Fruit fly (Drosophila melanogaster) whole organism, embryonic: ENCODE results near the gene Shc.
A peak's percentile ranks its signal among the peaks of the same experiment; 100 is the strongest.

Source experiments
- Awh ChIP-seq: fragments of 200-800 bp; sonication (Bioruptor generic); IDR thresholded peaks from 2 replicates; pipeline ENCODE4, ENCODE4 v1.3.6; 2022; ENCODE audit warnings: missing biosample characterization, missing genetic modification characterization
- CG10462 ChIP-seq: fragments of 200-800 bp; sonication (Bioruptor generic); optimal IDR thresholded peaks from 2 replicates; lab custom pipeline; 2016; ENCODE audit warnings: missing biosample characterization, missing genetic modification characterization
- CG11723 ChIP-seq: fragments of 200-800 bp; sonication (Bioruptor generic); optimal IDR thresholded peaks from 2 replicates; lab custom pipeline; 2017; ENCODE audit warnings: missing biosample characterization, mild to moderate bottlenecking, missing genetic modification characterization
- CG12744 ChIP-seq: fragments of 200-800 bp; sonication (Bioruptor generic); optimal IDR thresholded peaks from 2 replicates; lab custom pipeline; 2016; ENCODE audit warnings: missing biosample characterization, missing genetic modification characterization
- CG13287 ChIP-seq: fragments of 200-800 bp; sonication (Bioruptor generic); IDR thresholded peaks from 2 replicates; pipeline ENCODE4 v1.3.6; 2022; ENCODE audit warnings: missing biosample characterization, missing genetic modification characterization; ENCODE audit not compliant: partially characterized antibody
- CG1529 ChIP-seq: fragments of 200-800 bp; sonication (Bioruptor generic); optimal IDR thresholded peaks from 3 replicates; lab custom pipeline; 2018; ENCODE audit warnings: missing biosample characterization, missing genetic modification characterization
- CG17328 ChIP-seq: fragments of 200-800 bp; sonication (Bioruptor generic); IDR thresholded peaks from 2 replicates; pipeline ENCODE4 v1.3.6; 2022; ENCODE audit warnings: missing biosample characterization, missing genetic modification characterization
- CG17829 ChIP-seq: fragments of 200-800 bp; optimal IDR thresholded peaks from 2 replicates; lab custom pipeline; 2019; ENCODE audit warnings: missing biosample characterization, mild to moderate bottlenecking, missing genetic modification characterization, moderate library complexity
- CG18011 ChIP-seq: fragments of 200-800 bp; sonication (Bioruptor generic); optimal IDR thresholded peaks from 2 replicates; lab custom pipeline; 2017; ENCODE audit warnings: missing biosample characterization, missing genetic modification characterization, mild to moderate bottlenecking, moderate library complexity, missing genotype
- CG3065 ChIP-seq: fragments of 200-800 bp; sonication (Bioruptor generic); optimal IDR thresholded peaks from 2 replicates; lab custom pipeline; 2016; ENCODE audit warnings: missing biosample characterization, missing genetic modification characterization
- CG34422 ChIP-seq: fragments of 200-800 bp; sonication (Bioruptor generic); IDR thresholded peaks from 3 replicates; pipeline ENCODE4 v1.3.6; 2022; ENCODE audit warnings: missing biosample characterization, missing genetic modification characterization
- CG4328 ChIP-seq: fragments of 200-800 bp; sonication (Bioruptor generic); optimal IDR thresholded peaks from 3 replicates; lab custom pipeline; 2017; ENCODE audit warnings: missing biosample characterization, missing genetic modification reagents, missing genetic modification characterization
- CG4360 ChIP-seq: fragments of 200-800 bp; sonication (Bioruptor generic); IDR thresholded peaks from 2 replicates; pipeline ENCODE4 v1.3.6; 2022; ENCODE audit warnings: missing biosample characterization, missing genetic modification characterization
- CG6689 ChIP-seq: fragments of 200-800 bp; sonication (Bioruptor generic); IDR thresholded peaks from 2 replicates; pipeline ENCODE4 v1.3.6; 2022; ENCODE audit warnings: missing biosample characterization, missing genetic modification characterization
- CG6765 ChIP-seq: fragments of 200-800 bp; sonication (Bioruptor generic); optimal IDR thresholded peaks from 3 replicates; lab custom pipeline; 2017; ENCODE audit warnings: missing biosample characterization, mild to moderate bottlenecking, missing genetic modification characterization
- CG8089 ChIP-seq: fragments of 200-800 bp; sonication (Bioruptor generic); optimal IDR thresholded peaks from 3 replicates; lab custom pipeline; 2016; ENCODE audit warnings: missing biosample characterization, missing genetic modification characterization
- CG8924 ChIP-seq: fragments of 200-800 bp; optimal IDR thresholded peaks from 3 replicates; lab custom pipeline; 2019; ENCODE audit warnings: missing biosample characterization, mild to moderate bottlenecking, missing genetic modification characterization, moderate library complexity
- CG9215 ChIP-seq: fragments of 200-800 bp; sonication (Bioruptor generic); IDR thresholded peaks from 2 replicates; pipeline ENCODE4 v1.3.6; 2022; ENCODE audit warnings: missing biosample characterization, missing genetic modification characterization
- CG9609 ChIP-seq: fragments of 200-800 bp; sonication (Bioruptor generic); optimal IDR thresholded peaks from 3 replicates; lab custom pipeline; 2016; ENCODE audit warnings: missing biosample characterization, missing genetic modification characterization
- CG9797 ChIP-seq: fragments of 200-800 bp; sonication (Bioruptor generic); optimal IDR thresholded peaks from 3 replicates; lab custom pipeline; 2018; ENCODE audit warnings: missing biosample characterization, mild to moderate bottlenecking, missing genetic modification characterization
- Dek ChIP-seq: fragments of 200-800 bp; sonication (Bioruptor generic); optimal IDR thresholded peaks from 3 replicates; lab custom pipeline; 2019; ENCODE audit warnings: missing biosample characterization, mild to moderate bottlenecking, missing genetic modification characterization, moderate library complexity
- Doc2 ChIP-seq: fragments of 200-800 bp; sonication (Bioruptor generic); IDR thresholded peaks from 2 replicates; pipeline ENCODE4 v1.3.6; 2022; ENCODE audit warnings: missing biosample characterization, missing genetic modification characterization
- HLH3B ChIP-seq: fragments of 200-800 bp; sonication (Bioruptor generic); IDR thresholded peaks from 2 replicates; pipeline ENCODE4 v1.3.6; 2022; ENCODE audit warnings: missing biosample characterization, missing genetic modification characterization
- HLH54F ChIP-seq: fragments of 200-800 bp; sonication (Bioruptor generic); optimal IDR thresholded peaks from 3 replicates; lab custom pipeline; 2016; ENCODE audit warnings: missing biosample characterization, missing genetic modification characterization
- Jarid2 ChIP-seq: fragments of 200-800 bp; sonication (Bioruptor generic); optimal IDR thresholded peaks from 3 replicates; lab custom pipeline; 2017; ENCODE audit warnings: mild to moderate bottlenecking, missing biosample characterization, missing genetic modification reagents, missing genetic modification characterization
- Mad ChIP-seq: fragments of 200-800 bp; sonication (Bioruptor generic); optimal IDR thresholded peaks from 2 replicates; lab custom pipeline; 2016; ENCODE audit warnings: missing biosample characterization, missing genetic modification characterization
- Max ChIP-seq: fragments of 200-800 bp; sonication (Bioruptor generic); optimal IDR thresholded peaks from 2 replicates; lab custom pipeline; 2016; ENCODE audit warnings: missing biosample characterization, mild to moderate bottlenecking, missing genetic modification characterization
- Tbp ChIP-seq: fragments of >200 bp; optimal IDR thresholded peaks from 2 replicates; lab custom pipeline; 2018; ENCODE audit warnings: missing biosample characterization, missing genetic modification characterization
- Trl ChIP-seq, 3 experiments: fragments of >200 bp in 2 of 3; fragments of 200-800 bp in 1 of 3; sonication (Bioruptor generic) in 1 of 3; optimal IDR thresholded peaks; 2 replicates in 1 of 3; 3 replicates in 2 of 3; lab custom pipeline; 2016 to 2017; ENCODE audit warnings: missing biosample characterization in 1 of 3, missing genetic modification characterization in 1 of 3
- bowl ChIP-seq: fragments of 200-800 bp; sonication (Bioruptor generic); IDR thresholded peaks from 2 replicates; pipeline ENCODE4 v1.3.6; 2022; ENCODE audit warnings: missing biosample characterization, missing genetic modification characterization
- cwo ChIP-seq: fragments of 200-800 bp; sonication (Bioruptor generic); optimal IDR thresholded peaks from 3 replicates; lab custom pipeline; 2017; ENCODE audit warnings: missing biosample characterization, missing genetic modification characterization, mild to moderate bottlenecking, moderate library complexity, missing genetic modification reagents
- danr ChIP-seq: fragments of 200-800 bp; sonication (Bioruptor generic); IDR thresholded peaks from 2 replicates; pipeline ENCODE4 v1.3.6; 2022; ENCODE audit warnings: missing biosample characterization, missing genetic modification characterization
- ewg ChIP-seq: fragments of 200-800 bp; sonication (Bioruptor generic); optimal IDR thresholded peaks from 3 replicates; lab custom pipeline; 2017; ENCODE audit warnings: mild to moderate bottlenecking, missing biosample characterization, missing genetic modification reagents, missing genetic modification characterization
- gce ChIP-seq: fragments of 200-800 bp; sonication (Bioruptor generic); IDR thresholded peaks from 3 replicates; pipeline ENCODE4 v1.3.6; 2022; ENCODE audit warnings: missing biosample characterization, missing genetic modification characterization
- ham ChIP-seq: fragments of 200-800 bp; sonication (Bioruptor generic); IDR thresholded peaks from 2 replicates; pipeline ENCODE4 v1.3.6; 2022; ENCODE audit warnings: missing biosample characterization, missing genetic modification characterization
- kah ChIP-seq: fragments of 200-800 bp; sonication (Bioruptor generic); optimal IDR thresholded peaks from 2 replicates; lab custom pipeline; 2018; ENCODE audit warnings: missing biosample characterization, mild to moderate bottlenecking, missing genetic modification characterization
- lmd ChIP-seq: fragments of 200-800 bp; sonication (Bioruptor generic); IDR thresholded peaks from 2 replicates; pipeline ENCODE4 v1.3.6; 2022; ENCODE audit warnings: missing biosample characterization, missing genetic modification characterization
- mam ChIP-seq: fragments of 200-800 bp; sonication (Bioruptor generic); optimal IDR thresholded peaks from 3 replicates; lab custom pipeline; 2016; ENCODE audit warnings: missing biosample characterization, missing genetic modification characterization
- nmo ChIP-seq: fragments of 200-800 bp; sonication (Bioruptor generic); optimal IDR thresholded peaks from 2 replicates; lab custom pipeline; 2018; ENCODE audit warnings: missing biosample characterization, mild to moderate bottlenecking, missing genetic modification characterization, moderate library complexity
- pan ChIP-seq, 4 experiments: fragments of >200 bp in 3 of 4; fragments of 200-800 bp in 1 of 4; sonication (Bioruptor generic) in 1 of 4; optimal IDR thresholded peaks in 3 of 4; IDR thresholded peaks in 1 of 4; 2 replicates each; pipeline versions ENCODE4 v1.3.6 to Lab custom; 2017 to 2022; ENCODE audit warnings: missing biosample characterization in 2 of 4, missing genetic modification characterization in 2 of 4, mixed read lengths in 1 of 4
- pzg ChIP-seq: fragments of 200-800 bp; sonication (Bioruptor generic); optimal IDR thresholded peaks from 3 replicates; lab custom pipeline; 2018; ENCODE audit warnings: missing biosample characterization, mild to moderate bottlenecking, missing genetic modification characterization, moderate library complexity
- sc ChIP-seq, 3 experiments: fragments of >200 bp in 2 of 3; fragments of 200-800 bp in 1 of 3; sonication (Bioruptor generic) in 1 of 3; optimal IDR thresholded peaks; 2 replicates in 2 of 3; 3 replicates in 1 of 3; lab custom pipeline; 2017; ENCODE audit warnings: mild to moderate bottlenecking in 1 of 3, missing biosample characterization in 1 of 3, missing genetic modification characterization in 1 of 3, missing genetic modification reagents in 1 of 3
- sna ChIP-seq: fragments of 200-800 bp; sonication (Bioruptor generic); IDR thresholded peaks from 2 replicates; pipeline ENCODE4 v1.3.6; 2022; ENCODE audit warnings: missing biosample characterization, missing genetic modification characterization; ENCODE audit not compliant: partially characterized antibody
- tin ChIP-seq: fragments of 200-800 bp; sonication (Bioruptor generic); optimal IDR thresholded peaks from 3 replicates; lab custom pipeline; 2016; ENCODE audit warnings: missing biosample characterization, missing genetic modification characterization
- toy ChIP-seq: fragments of 200-800 bp; sonication (Bioruptor generic); IDR thresholded peaks from 2 replicates; pipeline ENCODE4 v1.3.6; 2022; ENCODE audit warnings: missing biosample characterization, missing genetic modification characterization
- usp ChIP-seq: fragments of >200 bp; optimal IDR thresholded peaks from 2 replicates; lab custom pipeline; 2017; ENCODE audit warnings: missing biosample characterization, missing genetic modification characterization
- vfl ChIP-seq: fragments of 200-800 bp; sonication (Bioruptor generic); optimal IDR thresholded peaks from 2 replicates; lab custom pipeline; 2016; ENCODE audit warnings: missing biosample characterization, missing genetic modification characterization
- zen2 ChIP-seq: fragments of 200-800 bp; sonication (Bioruptor generic); IDR thresholded peaks from 3 replicates; pipeline ENCODE4 v1.3.6; 2022; ENCODE audit warnings: missing biosample characterization, missing genetic modification characterization; ENCODE audit not compliant: partially characterized antibody

The Shc gene

dm6 chr3L:9402157-9402890 is 24.5 kb upstream of the Shc start, which contains the start of gene eIF4E1 (continued):
- TF ChIP-seq CG34422 (GFP tag; lab: Robert Waterston, UW) (peak; percentile 57; the same call in 2 of the 3 replicates), danr (GFP tag; lab: Robert Waterston, UW) (no peak), CG4360 (GFP tag; lab: Robert Waterston, UW) (peak; percentile 52; the same call in 1 of the 2 replicates), CG6689 (no peak), lmd (GFP tag; lab: Robert Waterston, UW) (no peak), HLH54F (GFP tag; lab: Kevin White, UChicago) (peak; percentile 29), sc (optimal IDR thresholded peaks at IDR 0.05; lab: Kevin White, UChicago) (no peak), sc (GFP tag; optimal IDR thresholded peaks at IDR 0.05; lab: Kevin White, UChicago) (no peak), Jarid2 (GFP tag; lab: Kevin White, UChicago) (no peak), CG9215 (no peak), vfl (GFP tag; lab: Kevin White, UChicago) (peak; percentile 28), kah (GFP tag; lab: Kevin White, UChicago) (no peak), CG11723 (no peak), CG9797 (GFP tag; lab: Kevin White, UChicago) (peak; percentile 91), CG4328 (GFP tag; lab: Kevin White, UChicago) (no peak), CG13287 (GFP tag; lab: Robert Waterston, UW) (peak; percentile 80), CG17328 (no peak), CG6765 (no peak), CG1529 (GFP tag; lab: Kevin White, UChicago) (no peak), CG18011 (GFP tag; lab: Kevin White, UChicago) (peak; percentile 97), Mad (no peak), sna (GFP tag; lab: Robert Waterston, UW) (no peak), CG8924 (tag; lab: Kevin White, UChicago) (no peak), Awh (GFP tag; lab: Robert Waterston, UW) (no peak), Max (GFP tag; lab: Kevin White, UChicago) (peak; percentile 60), ewg (GFP tag; lab: Kevin White, UChicago) (no peak), pan (optimal IDR thresholded peaks at IDR 0.05; lab: Kevin White, UChicago) (no peak), pan (GFP tag; optimal IDR thresholded peaks at IDR 0.05 in 1 of 2, IDR thresholded peaks at IDR 0.05 in 1 of 2) (no peak), bowl (GFP tag; lab: Robert Waterston, UW) (no peak), pzg (GFP tag; lab: Kevin White, UChicago) (peak; percentile 94), mam (GFP tag; lab: Kevin White, UChicago) (peak; percentile 60), gce (GFP tag; lab: Robert Waterston, UW) (no peak), CG3065 (GFP tag; lab: Kevin White, UChicago) (no peak), CG10462 (GFP tag; lab: Kevin White, UChicago) (peak; percentile 75), usp (GFP tag; lab: Kevin White, UChicago) (no peak), nmo (peak; percentile 53), tin (GFP tag; lab: Kevin White, UChicago) (no peak), Tbp (GFP tag; lab: Kevin White, UChicago) (no peak), CG17829 (tag; lab: Kevin White, UChicago) (peak; percentile 73), ham (no peak), zen2 (GFP tag; lab: Robert Waterston, UW) (peak; percentile 57; the same call in 2 of the 3 replicates), HLH3B (GFP tag; lab: Robert Waterston, UW) (no peak), Dek (tag; lab: Kevin White, UChicago) (peak; percentile 1), CG8089 (GFP tag; lab: Kevin White, UChicago) (no peak), toy (no peak), CG12744 (GFP tag; lab: Kevin White, UChicago) (no peak), cwo (GFP tag; lab: Kevin White, UChicago) (no peak), CG9609 (GFP tag; lab: Kevin White, UChicago) (no peak), Doc2 (GFP tag; lab: Robert Waterston, UW) (no peak), Trl (optimal IDR thresholded peaks at IDR 0.05; lab: Kevin White, UChicago) (peak in 1 of 2 experiments; percentile 74), Trl (GFP tag; optimal IDR thresholded peaks at IDR 0.05; lab: Kevin White, UChicago) (no peak)
